Fruit fly (Drosophila melanogaster) whole organism: ENCODE data around the gene TfIIA-S.

ENCODE experiments used
- CG8478 ChIP-seq: fragments of >200 bp; optimal IDR thresholded peaks from 2 replicates; lab custom pipeline; 2018; ENCODE audit warnings: inconsistent platforms
- Dll ChIP-seq: fragments of >200 bp; optimal IDR thresholded peaks from 2 replicates; lab custom pipeline; 2017
- pan ChIP-seq: fragments of >200 bp; optimal IDR thresholded peaks from 2 replicates; lab custom pipeline; 2017
- psq ChIP-seq: fragments of >200 bp; optimal IDR thresholded peaks from 2 replicates; lab custom pipeline; 2017
- usp ChIP-seq: fragments of >200 bp; optimal IDR thresholded peaks from 2 replicates; lab custom pipeline; 2017; ENCODE audit warnings: missing biosample characterization, missing genetic modification characterization, mixed read lengths

DNA sequence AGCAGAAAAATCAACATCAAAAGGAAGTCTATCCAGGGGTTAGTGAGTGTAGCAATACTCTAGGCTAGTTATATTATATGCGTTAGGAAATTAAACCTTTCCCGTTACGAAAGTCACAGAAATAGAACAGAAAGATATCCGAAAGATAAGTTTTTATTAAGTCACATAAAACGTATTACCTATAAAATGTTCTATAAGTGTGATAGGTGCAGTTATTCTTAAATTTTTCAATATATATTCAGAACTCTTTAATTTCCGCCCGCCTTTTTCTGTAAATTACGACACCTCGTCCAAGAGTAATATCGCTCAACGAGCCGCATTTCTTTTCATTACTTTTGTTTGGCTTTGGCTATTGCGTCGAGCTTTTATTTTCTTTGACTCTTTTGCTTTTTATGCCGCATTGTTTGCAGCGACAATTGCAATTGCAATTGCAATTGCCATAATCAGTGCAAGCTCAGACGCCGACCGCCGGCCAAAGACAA lies 12.5 kb downstream of the TfIIA-S start:
- TF ChIP-seq psq (lab: Kevin White, UChicago): no peak
- no peak for TF ChIP-seq pan (lab: Kevin White, UChicago)
- no peak for TF ChIP-seq Dll (lab: Kevin White, UChicago)
- no peak for TF ChIP-seq CG8478 (lab: Kevin White, UChicago)
- TF ChIP-seq usp (GFP tag; lab: Kevin White, UChicago): no peak
